Fruit fly (Drosophila melanogaster) whole organism, embryonic: Measurements from ENCODE around the gene Aps.
A peak's percentile ranks its signal among the peaks of the same experiment; 100 is the strongest.

ENCODE experiments used
- B-H1 ChIP-seq: fragments of 200-800 bp; sonication (Bioruptor generic); IDR thresholded peaks from 3 replicates; pipeline ENCODE4 v1.3.6; 2022; ENCODE audit warnings: missing biosample characterization, missing genetic modification characterization
- CG10209 ChIP-seq: fragments of 200-800 bp; sonication (Bioruptor generic); optimal IDR thresholded peaks from 3 replicates; lab custom pipeline; 2017; ENCODE audit warnings: missing biosample characterization, mild to moderate bottlenecking, missing genetic modification characterization, missing genetic modification reagents
- CG10431 ChIP-seq: fragments of 200-800 bp; sonication (Bioruptor generic); optimal IDR thresholded peaks from 3 replicates; lab custom pipeline; 2018; ENCODE audit warnings: missing biosample characterization, mild to moderate bottlenecking, missing genetic modification characterization
- CG12769 ChIP-seq: fragments of 200-800 bp; sonication (Bioruptor generic); optimal IDR thresholded peaks from 2 replicates; lab custom pipeline; 2019; ENCODE audit warnings: missing biosample characterization, mild to moderate bottlenecking, missing genetic modification characterization, moderate library complexity
- CG13424 ChIP-seq: fragments of 200-800 bp; sonication (Bioruptor generic); optimal IDR thresholded peaks from 2 replicates; lab custom pipeline; 2019; ENCODE audit warnings: missing biosample characterization, mild to moderate bottlenecking, missing genetic modification characterization, moderate library complexity
- CG14441 ChIP-seq: fragments of 200-800 bp; sonication (Bioruptor generic); IDR thresholded peaks from 2 replicates; pipeline ENCODE4 v1.3.6; 2022; ENCODE audit warnings: missing biosample characterization, missing genetic modification characterization
- CG1602 ChIP-seq: fragments of 200-800 bp; sonication (Bioruptor generic); optimal IDR thresholded peaks from 3 replicates; lab custom pipeline; 2016; ENCODE audit warnings: missing biosample characterization, missing genetic modification characterization
- CG18262 ChIP-seq: fragments of 200-800 bp; optimal IDR thresholded peaks from 3 replicates; lab custom pipeline; 2019; ENCODE audit warnings: missing biosample characterization, mild to moderate bottlenecking, missing genetic modification characterization, moderate library complexity
- CG30403 ChIP-seq: fragments of 200-800 bp; sonication (Bioruptor generic); optimal IDR thresholded peaks from 3 replicates; lab custom pipeline; 2016; ENCODE audit warnings: missing biosample characterization, missing genetic modification characterization
- CG31441 ChIP-seq: fragments of 200-800 bp; sonication (Bioruptor generic); IDR thresholded peaks from 2 replicates; pipeline ENCODE4 v1.3.6; 2022; ENCODE audit warnings: missing biosample characterization, missing genetic modification characterization
- CG32772 ChIP-seq: fragments of 200-800 bp; sonication (Bioruptor generic); IDR thresholded peaks from 2 replicates; pipeline ENCODE4 v1.3.6; 2022; ENCODE audit warnings: missing biosample characterization, missing genetic modification characterization
- CG34422 ChIP-seq: fragments of 200-800 bp; sonication (Bioruptor generic); IDR thresholded peaks from 3 replicates; pipeline ENCODE4 v1.3.6; 2022; ENCODE audit warnings: missing biosample characterization, missing genetic modification characterization
- CG3726 ChIP-seq: fragments of 200-800 bp; sonication (Bioruptor generic); IDR thresholded peaks from 3 replicates; pipeline ENCODE4, ENCODE4 v1.3.6; 2022; ENCODE audit warnings: missing biosample characterization, missing genetic modification characterization
- CG5180 ChIP-seq: fragments of 200-800 bp; sonication (Bioruptor generic); optimal IDR thresholded peaks from 3 replicates; lab custom pipeline; 2017; ENCODE audit warnings: missing biosample characterization, missing genetic modification characterization, mild to moderate bottlenecking, moderate library complexity, missing genetic modification reagents
- CG6689 ChIP-seq: fragments of 200-800 bp; sonication (Bioruptor generic); IDR thresholded peaks from 2 replicates; pipeline ENCODE4 v1.3.6; 2022; ENCODE audit warnings: missing biosample characterization, missing genetic modification characterization
- CG8290 ChIP-seq, 3 experiments: fragments of 200-800 bp; sonication (Bioruptor generic); optimal IDR thresholded peaks; 2 replicates each; lab custom pipeline; 2016 to 2019; ENCODE audit warnings: missing biosample characterization in 3 of 3, missing genetic modification characterization in 3 of 3, mild to moderate bottlenecking in 2 of 3, moderate library complexity in 1 of 3
- CG9932 ChIP-seq: fragments of 200-800 bp; sonication (Bioruptor generic); IDR thresholded peaks from 2 replicates; pipeline ENCODE4 v1.3.6; 2022; ENCODE audit warnings: missing biosample characterization, missing genetic modification characterization
- D ChIP-seq, 2 experiments: fragments of 200-800 bp in 1 of 2; fragments of >200 bp in 1 of 2; sonication (Bioruptor generic) in 1 of 2; optimal IDR thresholded peaks; 2 replicates in 1 of 2; 3 replicates in 1 of 2; lab custom pipeline; 2017; ENCODE audit warnings: mild to moderate bottlenecking in 1 of 2, missing biosample characterization in 1 of 2, missing genetic modification characterization in 1 of 2, missing genetic modification reagents in 1 of 2
- Ets65A ChIP-seq: fragments of 200-800 bp; sonication (Bioruptor generic); peaks from one replicate; lab custom pipeline; 2016; ENCODE audit warnings: missing biosample characterization, missing genetic modification characterization
- GATAe ChIP-seq: fragments of 200-800 bp; sonication (Bioruptor generic); conservative IDR thresholded peaks from 2 replicates; pipeline ENCODE4 v1.3.6; 2022; ENCODE audit warnings: missing biosample characterization, missing genetic modification characterization
- Gug ChIP-seq: fragments of 200-800 bp; sonication (Bioruptor generic); IDR thresholded peaks from 4 replicates; pipeline ENCODE4 v1.3.6; 2022; ENCODE audit warnings: missing biosample characterization, missing genetic modification characterization
- Hr51 ChIP-seq, 2 experiments: fragments of 200-800 bp; sonication (Bioruptor generic); optimal IDR thresholded peaks; 2 replicates in 1 of 2; 3 replicates in 1 of 2; lab custom pipeline; 2016 to 2018; ENCODE audit warnings: missing biosample characterization in 2 of 2, missing genetic modification characterization in 2 of 2, mild to moderate bottlenecking in 1 of 2, moderate library complexity in 1 of 2
- NC2α ChIP-seq: fragments of 200-800 bp; sonication (Bioruptor generic); optimal IDR thresholded peaks from 2 replicates; lab custom pipeline; 2016; ENCODE audit warnings: missing biosample characterization, missing genetic modification characterization
- NC2β ChIP-seq: fragments of 200-800 bp; sonication (Bioruptor generic); optimal IDR thresholded peaks from 2 replicates; lab custom pipeline; 2016; ENCODE audit warnings: missing biosample characterization, missing genetic modification characterization
- NfI ChIP-seq: fragments of 200-800 bp; sonication (Bioruptor generic); optimal IDR thresholded peaks from 3 replicates; lab custom pipeline; 2018; ENCODE audit warnings: missing biosample characterization, mild to moderate bottlenecking, missing genetic modification characterization, moderate library complexity
- Oli ChIP-seq: fragments of 200-800 bp; sonication (Bioruptor generic); optimal IDR thresholded peaks from 2 replicates; lab custom pipeline; 2018; ENCODE audit warnings: missing biosample characterization, mild to moderate bottlenecking, missing genetic modification characterization, moderate library complexity
- Ssrp ChIP-seq: fragments of 200-800 bp; sonication (Bioruptor generic); optimal IDR thresholded peaks from 2 replicates; lab custom pipeline; 2018; ENCODE audit warnings: missing biosample characterization, mild to moderate bottlenecking, missing genetic modification characterization, moderate library complexity
- Trl ChIP-seq, 3 experiments: fragments of >200 bp in 2 of 3; fragments of 200-800 bp in 1 of 3; sonication (Bioruptor generic) in 1 of 3; optimal IDR thresholded peaks; 2 replicates in 1 of 3; 3 replicates in 2 of 3; lab custom pipeline; 2016 to 2017; ENCODE audit warnings: missing biosample characterization in 1 of 3, missing genetic modification characterization in 1 of 3
- ato ChIP-seq: fragments of 200-800 bp; sonication (Bioruptor generic); IDR thresholded peaks from 2 replicates; pipeline ENCODE4 v1.3.6; 2022; ENCODE audit warnings: missing biosample characterization, missing genetic modification characterization; ENCODE audit not compliant: partially characterized antibody
- bsh ChIP-seq, 2 experiments: fragments of 200-800 bp; sonication (Bioruptor generic); optimal IDR thresholded peaks; 2 replicates each; lab custom pipeline; 2017 to 2018; ENCODE audit warnings: mild to moderate bottlenecking in 2 of 2, missing biosample characterization in 2 of 2, missing genetic modification characterization in 2 of 2, moderate library complexity in 1 of 2
- cato ChIP-seq: fragments of 200-800 bp; sonication (Bioruptor generic); optimal IDR thresholded peaks from 2 replicates; lab custom pipeline; 2016; ENCODE audit warnings: missing biosample characterization, missing genetic modification characterization, borderline replicate concordance
- caup ChIP-seq: fragments of 200-800 bp; sonication (Bioruptor generic); optimal IDR thresholded peaks from 3 replicates; lab custom pipeline; 2017; ENCODE audit warnings: missing biosample characterization, mild to moderate bottlenecking, missing genetic modification characterization, moderate library complexity; ENCODE audit not compliant: severe bottlenecking
- ci ChIP-seq: fragments of 200-800 bp; sonication (Bioruptor generic); IDR thresholded peaks from 3 replicates; pipeline ENCODE4 v1.3.6; 2022; ENCODE audit warnings: missing biosample characterization, missing genetic modification characterization
- dm ChIP-seq: fragments of 200-800 bp; sonication (Bioruptor generic); optimal IDR thresholded peaks from 3 replicates; lab custom pipeline; 2016; ENCODE audit warnings: missing biosample characterization, missing genetic modification characterization
- dysf ChIP-seq: fragments of 200-800 bp; sonication (Bioruptor generic); IDR thresholded peaks from 3 replicates; pipeline ENCODE4 v1.3.6; 2022; ENCODE audit warnings: missing biosample characterization, missing genetic modification characterization
- fd96Cb ChIP-seq: fragments of 200-800 bp; sonication (Bioruptor generic); optimal IDR thresholded peaks from 2 replicates; lab custom pipeline; 2018; ENCODE audit warnings: missing biosample characterization, mild to moderate bottlenecking, missing genetic modification characterization, moderate library complexity
- gro ChIP-seq: fragments of 200-800 bp; sonication (Bioruptor generic); optimal IDR thresholded peaks from 2 replicates; lab custom pipeline; 2016; ENCODE audit warnings: missing biosample characterization, missing genetic modification characterization
- lola ChIP-seq, 3 experiments: fragments of >200 bp in 2 of 3; fragments of 200-800 bp in 1 of 3; sonication (Bioruptor generic) in 1 of 3; optimal IDR thresholded peaks; 2 replicates each; lab custom pipeline; 2017 to 2019; ENCODE audit warnings: missing biosample characterization in 3 of 3, missing genetic modification characterization in 3 of 3, mild to moderate bottlenecking in 1 of 3, moderate library complexity in 1 of 3
- nom ChIP-seq: fragments of 200-800 bp; sonication (Bioruptor generic); optimal IDR thresholded peaks from 2 replicates; lab custom pipeline; 2017; ENCODE audit warnings: missing biosample characterization, missing genetic modification characterization, mild to moderate bottlenecking, moderate library complexity, missing genetic modification reagents
- pho ChIP-seq: fragments of 200-800 bp; sonication (Bioruptor generic); optimal IDR thresholded peaks from 2 replicates; lab custom pipeline; 2016; ENCODE audit warnings: missing biosample characterization, missing genetic modification characterization
- sd ChIP-seq: fragments of 200-800 bp; sonication (Bioruptor generic); optimal IDR thresholded peaks from 3 replicates; lab custom pipeline; 2018; ENCODE audit warnings: missing biosample characterization, mild to moderate bottlenecking, missing genetic modification characterization, moderate library complexity
- sug ChIP-seq: fragments of 200-800 bp; optimal IDR thresholded peaks from 2 replicates; lab custom pipeline; 2019; ENCODE audit warnings: missing biosample characterization, mild to moderate bottlenecking, missing genetic modification characterization, moderate library complexity
- tio ChIP-seq: fragments of 200-800 bp; sonication (Bioruptor generic); optimal IDR thresholded peaks from 2 replicates; lab custom pipeline; 2017; ENCODE audit warnings: missing biosample characterization, missing genetic modification characterization, inconsistent platforms
- twi ChIP-seq: fragments of 200-800 bp; optimal IDR thresholded peaks from 2 replicates; lab custom pipeline; 2019; ENCODE audit warnings: missing biosample characterization, mild to moderate bottlenecking, missing genetic modification characterization, moderate library complexity
- vfl ChIP-seq: fragments of 200-800 bp; sonication (Bioruptor generic); optimal IDR thresholded peaks from 2 replicates; lab custom pipeline; 2016; ENCODE audit warnings: missing biosample characterization, missing genetic modification characterization
- wdn ChIP-seq: fragments of 200-800 bp; sonication (Bioruptor generic); IDR thresholded peaks from 2 replicates; pipeline ENCODE4 v1.3.6; 2022; ENCODE audit warnings: missing biosample characterization, missing genetic modification characterization
- z ChIP-seq: fragments of 200-800 bp; sonication (Bioruptor generic); IDR thresholded peaks from 3 replicates; pipeline ENCODE4 v1.3.6; 2022; ENCODE audit warnings: missing biosample characterization, missing genetic modification characterization

The Aps gene

dm6 chr3L:10852347-10853130 is 46.4 kb downstream of the Aps start (continued):
- TF ChIP-seq Trl (optimal IDR thresholded peaks at IDR 0.05; lab: Kevin White, UChicago), result peak; percentile 31 to 55
- no peak for TF ChIP-seq Trl (GFP tag; optimal IDR thresholded peaks at IDR 0.05; lab: Kevin White, UChicago)
- TF ChIP-seq CG32772, result peak; percentile 69
- TF ChIP-seq CG30403, result peak; percentile 18
- peak; percentile 7 for TF ChIP-seq pho (GFP tag; lab: Kevin White, UChicago)
- peak; percentile 59 for TF ChIP-seq gro (GFP tag; lab: Kevin White, UChicago)
- peak; percentile 98 for TF ChIP-seq sd (tag; lab: Kevin White, UChicago)
- peak; percentile 62; the same call in 1 of the 3 replicates for TF ChIP-seq ci (GFP tag; lab: Robert Waterston, UW)
- TF ChIP-seq z (GFP tag; lab: Robert Waterston, UW), result peak; percentile 96
- TF ChIP-seq vfl, result no peak
- TF ChIP-seq Ets65A, result peak; percentile 1
- peak; percentile 34; the same call in 2 of the 4 replicates for TF ChIP-seq Gug
- no peak for TF ChIP-seq caup (GFP tag; lab: Kevin White, UChicago)
- TF ChIP-seq bsh (GFP tag; optimal IDR thresholded peaks at IDR 0.05; lab: Kevin White, UChicago), result peak in 1 of 2 experiments; percentile 99
- peak; percentile 99 for TF ChIP-seq nom
- no peak for TF ChIP-seq CG3726 (GFP tag; lab: Robert Waterston, UW)
- no peak for TF ChIP-seq dm (GFP tag; lab: Kevin White, UChicago)
- peak; percentile 63 for TF ChIP-seq CG12769 (tag; lab: Kevin White, UChicago)
- peak; percentile 13 for TF ChIP-seq sug (tag; lab: Kevin White, UChicago)
- TF ChIP-seq CG8290 (GFP tag; optimal IDR thresholded peaks at IDR 0.05; lab: Kevin White, UChicago), result no peak
- peak in 1 of 2 experiments; percentile 54 for TF ChIP-seq CG8290 (tag; optimal IDR thresholded peaks at IDR 0.05; lab: Kevin White, UChicago)
- peak; percentile 25; the same call in 1 of the 3 replicates for TF ChIP-seq CG34422 (GFP tag; lab: Robert Waterston, UW)
- TF ChIP-seq CG5180 (GFP tag; lab: Kevin White, UChicago), result peak; percentile 84
- peak; percentile 38; the same call in 1 of the 3 replicates for TF ChIP-seq dysf
- peak; percentile 16 for TF ChIP-seq twi
- no peak for TF ChIP-seq GATAe (GFP tag; lab: Robert Waterston, UW)
- TF ChIP-seq NfI (GFP tag; lab: Kevin White, UChicago), result no peak
- peak; percentile 15 for TF ChIP-seq CG10431 (GFP tag; lab: Kevin White, UChicago)
- no peak for TF ChIP-seq ato (GFP tag; lab: Robert Waterston, UW)

dm6 chr3L:10851853-10852346 is 47.0 kb downstream of the Aps start:
- TF ChIP-seq CG6689 (GFP tag; lab: Robert Waterston, UW) (peak; percentile 44), B-H1 (GFP tag; lab: Robert Waterston, UW) (no peak), CG14441 (GFP tag; lab: Robert Waterston, UW) (no peak), NC2α (GFP tag; lab: Kevin White, UChicago) (no peak), tio (GFP tag; lab: Kevin White, UChicago) (peak; percentile 34), CG18262 (peak; percentile 87), fd96Cb (tag; lab: Kevin White, UChicago) (peak; percentile 20), NC2β (GFP tag; lab: Kevin White, UChicago) (no peak), wdn (GFP tag; lab: Robert Waterston, UW) (no peak), CG9932 (no peak), CG10209 (GFP tag; lab: Kevin White, UChicago) (peak; percentile 17), Oli (peak; percentile 43), D (optimal IDR thresholded peaks at IDR 0.05; lab: Kevin White, UChicago) (no peak), D (GFP tag; optimal IDR thresholded peaks at IDR 0.05; lab: Kevin White, UChicago) (peak; percentile 39), CG31441 (GFP tag; lab: Robert Waterston, UW) (peak; percentile 46; the same call in 1 of the 2 replicates), lola (GFP tag; optimal IDR thresholded peaks at IDR 0.05; lab: Kevin White, UChicago) (peak in 1 of 3 experiments; percentile 68), cato (GFP tag; lab: Kevin White, UChicago) (peak; percentile 8), Hr51 (GFP tag; optimal IDR thresholded peaks at IDR 0.05; lab: Kevin White, UChicago) (peak in 1 of 2 experiments; percentile 56), Ssrp (peak; percentile 60), CG1602 (GFP tag; lab: Kevin White, UChicago) (peak; percentile 37), CG13424 (tag; lab: Kevin White, UChicago) (peak; percentile 17)
